Worm (Caenorhabditis elegans) whole organism, L2 larva: ENCODE results near the gene Y102A11A.2.

Experiments
- ama-1 ChIP-seq: fragments of 150-350 bp; optimal IDR thresholded peaks from 2 replicates; lab custom pipeline; 2018; ENCODE audit warnings: inconsistent platforms
- ceh-82 ChIP-seq: fragments of 150-350 bp; optimal IDR thresholded peaks from 2 replicates; lab custom pipeline; 2014; ENCODE audit warnings: missing biosample characterization, missing genetic modification characterization
- elt-3 ChIP-seq: sonication (generic microtip); optimal IDR thresholded peaks from 2 replicates; lab custom pipeline; 2017; ENCODE audit warnings: missing biosample characterization, missing genetic modification characterization
- fos-1 ChIP-seq: fragments of 150-350 bp; optimal IDR thresholded peaks from 2 replicates; lab custom pipeline; 2014; ENCODE audit warnings: missing biosample characterization, missing genetic modification characterization
- nhr-11 ChIP-seq: fragments of 150-350 bp; optimal IDR thresholded peaks from 2 replicates; lab custom pipeline; 2014; ENCODE audit warnings: missing biosample characterization, missing genetic modification characterization
- nhr-77 ChIP-seq: fragments of 150-350 bp; optimal IDR thresholded peaks from 2 replicates; lab custom pipeline; 2014; ENCODE audit warnings: missing biosample characterization, missing genetic modification characterization
- snpc-4 ChIP-seq: fragments of 150-350 bp; optimal IDR thresholded peaks from 2 replicates; lab custom pipeline; 2014; ENCODE audit warnings: missing biosample characterization, missing genetic modification characterization
- unc-62 ChIP-seq: fragments of 150-350 bp; optimal IDR thresholded peaks from 2 replicates; lab custom pipeline; 2014; ENCODE audit warnings: missing biosample characterization, missing genetic modification reagents, missing genetic modification characterization
- ztf-11 ChIP-seq: sonication (generic microtip); optimal IDR thresholded peaks from 2 replicates; lab custom pipeline; 2017; ENCODE audit warnings: missing biosample characterization, missing genetic modification characterization

DNA sequence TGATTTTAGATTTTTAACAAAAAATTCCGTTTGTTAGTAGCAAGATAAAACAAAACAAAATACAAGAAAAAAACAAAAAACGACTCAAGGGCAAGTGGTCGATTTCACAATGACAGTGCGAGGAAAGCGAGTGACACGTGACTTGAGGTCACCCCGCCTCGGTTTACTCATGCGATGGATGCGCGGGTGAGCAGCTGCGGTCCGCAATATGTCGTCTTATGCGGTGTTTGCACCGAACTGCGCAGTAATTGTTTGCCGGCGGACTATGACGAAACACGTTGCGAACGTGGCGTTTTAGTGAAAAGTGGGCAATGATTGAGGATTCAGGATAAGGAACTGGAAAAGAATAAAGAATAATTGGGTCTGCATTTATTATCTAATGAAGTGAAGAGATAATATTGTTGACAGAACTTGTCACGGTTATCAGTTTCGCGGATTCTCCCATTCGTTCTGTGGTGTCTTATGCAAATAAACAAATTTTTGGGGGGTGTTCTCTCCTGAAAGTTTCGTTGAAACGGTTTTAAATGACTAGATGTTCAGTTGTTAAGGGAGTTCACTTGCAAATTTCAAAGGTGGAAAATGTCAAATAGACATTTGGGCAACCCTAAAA is 45.1 kb downstream of the Y102A11A.2 start:
- TF ChIP-seq unc-62 (GFP tag; lab: Kevin White, UChicago) (no peak), ama-1 (lab: Kevin White, UChicago) (peak; percentile 15), ztf-11 (tag; lab: Kevin White, UChicago) (no peak), nhr-77 (tag; lab: Kevin White, UChicago) (no peak), elt-3 (tag; lab: Kevin White, UChicago) (no peak), ceh-82 (tag; lab: Kevin White, UChicago) (no peak), nhr-11 (no peak), fos-1 (tag; lab: Kevin White, UChicago) (peak; percentile 37), snpc-4 (tag; lab: Kevin White, UChicago) (peak; percentile 48)
